Worm (Caenorhabditis elegans) whole organism, mixed stage, embryonic: Measurements from ENCODE around the gene T13A10.64.
"Not testable (repeated sequence)": the region's sequence is repeated elsewhere in the genome, so short reads cannot be mapped to it uniquely, and the experiment has no call there.

Source experiments
- M03D4.4 ChIP-seq: sonication (generic microtip); optimal IDR thresholded peaks from 2 replicates; lab custom pipeline; 2017; ENCODE audit warnings: mild to moderate bottlenecking, missing genetic modification characterization, missing compliant biosample characterization
- bed-3 ChIP-seq: fragments of 200-800 bp; sonication (Bioruptor generic); optimal IDR thresholded peaks from 3 replicates; lab custom pipeline; 2018; ENCODE audit warnings: mild to moderate bottlenecking, missing genetic modification characterization, moderate library complexity, missing compliant biosample characterization
- blmp-1 ChIP-seq: fragments of 150-350 bp; optimal IDR thresholded peaks from 2 replicates; lab custom pipeline; 2014; ENCODE audit warnings: missing biosample characterization, missing genetic modification characterization
- ces-1 ChIP-seq: fragments of 150-350 bp; optimal IDR thresholded peaks from 2 replicates; lab custom pipeline; 2014; ENCODE audit warnings: missing biosample characterization, missing genetic modification reagents, missing genetic modification characterization
- cnd-1 ChIP-seq: fragments of 200-800 bp; sonication (Bioruptor generic); optimal IDR thresholded peaks from 2 replicates; lab custom pipeline; 2018; ENCODE audit warnings: mild to moderate bottlenecking, missing genetic modification characterization, missing compliant biosample characterization
- elt-1 ChIP-seq: sonication (generic microtip); optimal IDR thresholded peaks from 2 replicates; lab custom pipeline; 2017; ENCODE audit warnings: missing genetic modification characterization, mild to moderate bottlenecking, missing compliant biosample characterization, antibody characterized with exemption, moderate library complexity, borderline replicate concordance; ENCODE audit not compliant: insufficient read depth
- elt-3 ChIP-seq: fragments of 150-350 bp; optimal IDR thresholded peaks from 2 replicates; lab custom pipeline; 2014; ENCODE audit warnings: missing biosample characterization, missing genetic modification characterization
- flh-1 ChIP-seq: fragments of 200-800 bp; sonication (Bioruptor generic); optimal IDR thresholded peaks from 2 replicates; lab custom pipeline; 2018; ENCODE audit warnings: mild to moderate bottlenecking, missing genetic modification characterization, moderate library complexity, missing compliant biosample characterization
- ham-2 ChIP-seq: fragments of 200-800 bp; sonication (Bioruptor generic); optimal IDR thresholded peaks from 2 replicates; lab custom pipeline; 2018; ENCODE audit warnings: mild to moderate bottlenecking, missing genetic modification characterization, missing compliant biosample characterization
- hlh-1 ChIP-seq: fragments of 150-350 bp; optimal IDR thresholded peaks from 2 replicates; lab custom pipeline; 2014; ENCODE audit warnings: missing biosample characterization, missing genetic modification reagents, missing genetic modification characterization
- lin-13 ChIP-seq: fragments of 150-350 bp; optimal IDR thresholded peaks from 2 replicates; lab custom pipeline; 2014; ENCODE audit warnings: missing biosample characterization, missing genetic modification characterization
- lsy-2 ChIP-seq: fragments of 150-350 bp; optimal IDR thresholded peaks from 2 replicates; lab custom pipeline; 2014; ENCODE audit warnings: missing biosample characterization, missing genetic modification characterization
- mab-5 ChIP-seq: fragments of 150-350 bp; optimal IDR thresholded peaks from 2 replicates; lab custom pipeline; 2014; ENCODE audit warnings: missing biosample characterization, missing genetic modification characterization
- mep-1 ChIP-seq: fragments of 150-350 bp; optimal IDR thresholded peaks from 2 replicates; lab custom pipeline; 2017; ENCODE audit warnings: missing biosample characterization, missing genetic modification reagents, missing genetic modification characterization, inconsistent platforms
- nhr-12 ChIP-seq: fragments of 150-350 bp; optimal IDR thresholded peaks from 2 replicates; lab custom pipeline; 2014; ENCODE audit warnings: missing biosample characterization, missing genetic modification characterization
- nhr-2 ChIP-seq: fragments of 150-350 bp; optimal IDR thresholded peaks from 2 replicates; lab custom pipeline; 2014; ENCODE audit warnings: missing biosample characterization, missing genetic modification characterization
- nhr-237 ChIP-seq: fragments of 150-350 bp; optimal IDR thresholded peaks from 2 replicates; lab custom pipeline; 2014; ENCODE audit warnings: missing biosample characterization, missing genetic modification characterization
- nhr-28 ChIP-seq: fragments of 150-350 bp; optimal IDR thresholded peaks from 2 replicates; lab custom pipeline; 2014; ENCODE audit warnings: missing biosample characterization, missing genetic modification characterization
- nhr-76 ChIP-seq: sonication (generic microtip); optimal IDR thresholded peaks from 2 replicates; lab custom pipeline; 2017; ENCODE audit warnings: missing biosample characterization, missing genetic modification characterization
- pha-4 ChIP-seq: fragments of 150-350 bp; optimal IDR thresholded peaks from 2 replicates; lab custom pipeline; 2018; ENCODE audit warnings: missing biosample characterization, missing genetic modification reagents, missing genetic modification characterization
- sem-2 ChIP-seq: fragments of 200-800 bp; sonication (Bioruptor generic); optimal IDR thresholded peaks from 2 replicates; lab custom pipeline; 2018; ENCODE audit warnings: mild to moderate bottlenecking, missing genetic modification characterization, missing compliant biosample characterization
- snpc-4 ChIP-seq: fragments of 150-350 bp; optimal IDR thresholded peaks from 2 replicates; lab custom pipeline; 2014; ENCODE audit warnings: missing biosample characterization, missing genetic modification characterization
- sptf-1 ChIP-seq: sonication (generic microtip); optimal IDR thresholded peaks from 2 replicates; lab custom pipeline; 2017; ENCODE audit warnings: mild to moderate bottlenecking, missing genetic modification characterization, moderate library complexity, missing compliant biosample characterization
- tbx-8 ChIP-seq: fragments of 200-800 bp; sonication (Bioruptor generic); optimal IDR thresholded peaks from 2 replicates; lab custom pipeline; 2018; ENCODE audit warnings: mild to moderate bottlenecking, missing genetic modification characterization, moderate library complexity, missing compliant biosample characterization
- unc-120 ChIP-seq: sonication (generic microtip); optimal IDR thresholded peaks from 2 replicates; lab custom pipeline; 2017; ENCODE audit warnings: missing genetic modification characterization, missing compliant biosample characterization; ENCODE audit not compliant: poor library complexity, severe bottlenecking
- unc-39 ChIP-seq: fragments of 150-350 bp; optimal IDR thresholded peaks from 2 replicates; lab custom pipeline; 2014; ENCODE audit warnings: missing biosample characterization, missing genetic modification characterization
- unc-62 ChIP-seq: fragments of 150-350 bp; optimal IDR thresholded peaks from 2 replicates; lab custom pipeline; 2014; ENCODE audit warnings: missing biosample characterization, missing genetic modification reagents, missing genetic modification characterization
- zip-8 ChIP-seq: fragments of 150-350 bp; optimal IDR thresholded peaks from 2 replicates; lab custom pipeline; 2014; ENCODE audit warnings: missing biosample characterization, missing genetic modification characterization
- ztf-11 ChIP-seq: fragments of 150-350 bp; optimal IDR thresholded peaks from 2 replicates; lab custom pipeline; 2014; ENCODE audit warnings: missing biosample characterization, missing genetic modification characterization

The T13A10.64 gene

ce11 chrIV:6237508-6238227 lies 17.1 kb upstream of the T13A10.64 start, which contains the start of the genes F58F9.6 and F58F9.8:
F58F9.6 (minus strand) TSS chrIV:6237608.
F58F9.8 (plus strand) TSS chrIV:6238177.
- no peak for TF ChIP-seq ces-1 (GFP tag; lab: Kevin White, UChicago)
- TF ChIP-seq, all 35 proteins: peak for 0

DNA sequence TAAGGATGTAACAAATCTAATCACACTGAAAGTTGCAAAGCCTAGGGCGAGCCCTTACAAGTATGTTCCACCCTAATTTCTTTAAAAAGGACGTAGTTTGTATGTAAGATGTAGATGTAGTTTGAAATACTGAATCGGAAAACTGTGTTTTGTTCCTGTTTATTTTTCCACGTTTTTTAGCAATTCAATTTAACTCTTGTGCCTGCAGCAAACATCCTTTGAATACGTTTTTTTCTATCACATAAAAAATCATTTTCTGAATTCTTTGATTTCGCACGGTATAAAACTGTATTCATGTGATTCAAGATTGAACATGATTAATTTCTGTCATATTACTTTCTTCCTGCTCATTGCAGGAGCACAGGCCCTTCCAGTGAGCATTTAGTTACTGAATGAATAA lies 14.7 kb upstream of the T13A10.64 start, which contains the start of gene F58F9.9:
Gene F58F9.9, plus strand, starts transcription at position 301 of the 400 bp plus-strand sequence.
- TF ChIP-seq nhr-12 (tag; lab: Kevin White, UChicago) (no peak), bed-3 (no peak), pha-4 (tag; lab: Kevin White, UChicago) (no peak), nhr-76 (tag; lab: Kevin White, UChicago) (no peak), lsy-2 (no peak), cnd-1 (no peak), unc-62 (GFP tag; lab: Kevin White, UChicago) (no peak), ztf-11 (tag; lab: Kevin White, UChicago) (no peak), elt-1 (tag; lab: Kevin White, UChicago) (no peak), ham-2 (GFP tag; lab: Kevin White, UChicago) (no peak), unc-39 (tag; lab: Kevin White, UChicago) (no peak), zip-8 (tag; lab: Kevin White, UChicago) (no peak), sptf-1 (no peak), ces-1 (GFP tag; lab: Kevin White, UChicago) (no peak), lin-13 (tag; lab: Kevin White, UChicago) (no peak), unc-120 (tag; lab: Kevin White, UChicago) (no peak)

DNA sequence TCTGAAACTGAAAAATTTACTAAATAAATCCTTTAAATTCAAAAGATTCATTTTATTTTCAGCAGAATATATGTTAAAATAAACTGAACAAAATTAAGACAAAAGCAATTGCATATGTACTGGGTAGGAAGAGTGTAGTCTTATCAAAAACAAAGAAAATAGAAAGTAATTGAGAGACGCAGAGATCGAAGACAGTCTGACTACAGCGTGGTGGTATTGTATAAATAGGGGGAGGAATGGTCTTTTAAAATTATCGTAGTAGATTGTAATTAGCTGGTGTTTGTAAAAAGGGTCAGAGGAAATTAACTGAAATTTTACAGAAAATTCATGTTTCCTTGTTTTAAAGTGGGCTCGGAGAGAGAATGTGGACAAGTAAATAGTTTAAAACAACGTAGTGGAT lies 6.2 kb upstream of the T13A10.64 start, which contains the start of gene acox-3:
Gene acox-3, minus strand, starts transcription at position 7 of the 400 bp plus-strand sequence.
- no peak for TF ChIP-seq nhr-76 (tag; lab: Kevin White, UChicago)
- no peak for TF ChIP-seq mab-5 (tag; lab: Kevin White, UChicago)
- no peak for TF ChIP-seq bed-3
- no peak for TF ChIP-seq unc-39 (tag; lab: Kevin White, UChicago)
- TF ChIP-seq nhr-2, result no peak
- TF ChIP-seq nhr-28 (tag; lab: Kevin White, UChicago), result no peak
- no peak for TF ChIP-seq nhr-237 (tag; lab: Kevin White, UChicago)
- TF ChIP-seq M03D4.4 (tag; lab: Kevin White, UChicago), result no peak
- TF ChIP-seq flh-1, result no peak
- no peak for TF ChIP-seq unc-62 (GFP tag; lab: Kevin White, UChicago)

ce11 chrIV:6249591-6249990 lies 5.1 kb upstream of the T13A10.64 start, which contains the start of gene F58F9.1:
F58F9.1 (plus strand) TSS chrIV:6249841.
- TF ChIP-seq ces-1 (GFP tag; lab: Kevin White, UChicago) (peak; percentile 24), mab-5 (tag; lab: Kevin White, UChicago) (no peak)

ce11 chrIV:6253000-6253399 lies 1.7 kb upstream of the T13A10.64 start, which contains the start of gene T13A10.2:
T13A10.2 (plus strand) TSS chrIV:6253300.
- not testable (repeated sequence) for TF ChIP-seq pha-4 (tag; lab: Kevin White, UChicago); lin-13 (tag; lab: Kevin White, UChicago); flh-1

DNA sequence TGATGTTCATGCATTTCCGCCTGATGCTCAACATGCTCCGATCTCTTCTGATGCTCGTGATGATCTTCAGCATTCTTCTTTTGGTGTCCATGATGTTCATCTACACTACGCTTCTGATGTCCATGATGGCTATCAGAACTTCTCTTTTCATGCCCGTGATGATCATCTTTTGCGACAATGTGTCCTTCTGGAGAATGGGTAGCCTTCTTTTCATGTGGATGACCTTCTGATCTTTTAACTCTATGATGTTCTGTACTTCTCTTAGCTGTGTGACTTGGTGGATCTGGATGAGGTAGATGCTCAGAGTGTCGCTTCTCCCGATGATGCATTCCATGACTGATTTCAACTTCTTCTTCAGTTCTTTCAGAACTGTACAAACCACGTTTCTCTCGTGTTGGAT lies 4.2 kb downstream of the T13A10.64 start:
- no peak for TF ChIP-seq ztf-11 (tag; lab: Kevin White, UChicago)

ce11 chrIV:6259732-6260131 lies 5.0 kb downstream of the T13A10.64 start, which contains the start of gene nlp-16:
nlp-16 (minus strand) TSS chrIV:6259832.
- TF ChIP-seq blmp-1 (tag; lab: Kevin White, UChicago) (no peak), mab-5 (tag; lab: Kevin White, UChicago) (no peak), cnd-1 (no peak), elt-3 (tag; lab: Kevin White, UChicago) (no peak), tbx-8 (GFP tag; lab: Kevin White, UChicago) (no peak), nhr-2 (no peak), sptf-1 (no peak), unc-120 (tag; lab: Kevin White, UChicago) (no peak), hlh-1 (tag; lab: Kevin White, UChicago) (no peak), nhr-28 (tag; lab: Kevin White, UChicago) (no peak), ces-1 (GFP tag; lab: Kevin White, UChicago) (no peak), snpc-4 (tag; lab: Kevin White, UChicago) (no peak), lin-13 (tag; lab: Kevin White, UChicago) (no peak), mep-1 (tag; lab: Kevin White, UChicago) (no peak), zip-8 (tag; lab: Kevin White, UChicago) (no peak), lsy-2 (no peak), sem-2 (no peak)
